Worm (Caenorhabditis elegans) whole organism, L4/young adult: Measurements from ENCODE around the gene acp-5.

Experiments used
- W03F9.2 ChIP-seq: fragments of 150-350 bp; optimal IDR thresholded peaks from 2 replicates; lab custom pipeline; 2014; ENCODE audit warnings: missing biosample characterization, missing genetic modification characterization
- dao-5 ChIP-seq: sonication (generic microtip); optimal IDR thresholded peaks from 2 replicates; lab custom pipeline; 2016; ENCODE audit warnings: missing genotype, missing genetic modification characterization, moderate library complexity, missing compliant biosample characterization
- him-1 ChIP-seq: sonication (generic microtip); optimal IDR thresholded peaks from 2 replicates; lab custom pipeline; 2016; ENCODE audit warnings: missing genotype, missing genetic modification reagents, missing genetic modification characterization, missing compliant biosample characterization

ce11 chrX:5802582-5802981 is 26.7 kb upstream of the acp-5 start:
- TF ChIP-seq him-1 (tag; lab: Kevin White, UChicago) (no peak), dao-5 (tag; lab: Kevin White, UChicago) (no peak), W03F9.2 (no peak)
